Worm (Caenorhabditis elegans) whole organism, L3 larva: ENCODE data around the gene Y39A3B.8.
A peak's percentile ranks its signal among the peaks of the same experiment; 100 is the strongest.

Source experiments
- R02D3.7 ChIP-seq: fragments of 150-350 bp; optimal IDR thresholded peaks from 2 replicates; lab custom pipeline; 2014; ENCODE audit warnings: missing biosample characterization, missing genetic modification characterization
- ZK546.5 ChIP-seq: sonication (generic microtip); optimal IDR thresholded peaks from 2 replicates; lab custom pipeline; 2017; ENCODE audit warnings: missing biosample characterization, missing genetic modification characterization
- ama-1 ChIP-seq: fragments of 150-350 bp; optimal IDR thresholded peaks from 2 replicates; lab custom pipeline; 2018
- ceh-16 ChIP-seq: sonication (generic microtip); optimal IDR thresholded peaks from 2 replicates; lab custom pipeline; 2017; ENCODE audit warnings: missing biosample characterization, missing genetic modification characterization
- ceh-28 ChIP-seq: fragments of 150-350 bp; optimal IDR thresholded peaks from 2 replicates; lab custom pipeline; 2014; ENCODE audit warnings: missing biosample characterization, missing genetic modification reagents, missing genetic modification characterization
- ceh-82 ChIP-seq: fragments of 150-350 bp; optimal IDR thresholded peaks from 2 replicates; lab custom pipeline; 2014; ENCODE audit warnings: missing biosample characterization, missing genetic modification characterization
- ceh-9 ChIP-seq: sonication (generic microtip); optimal IDR thresholded peaks from 2 replicates; lab custom pipeline; 2018; ENCODE audit warnings: missing biosample characterization, missing genetic modification characterization
- daf-12 ChIP-seq: fragments of 150-350 bp; optimal IDR thresholded peaks from 2 replicates; lab custom pipeline; 2014; ENCODE audit warnings: missing biosample characterization, missing genetic modification reagents, missing genetic modification characterization
- egl-27 ChIP-seq: sonication (generic microtip); optimal IDR thresholded peaks from 4 replicates; lab custom pipeline; 2017; ENCODE audit warnings: missing biosample characterization, missing genetic modification reagents, missing genetic modification characterization
- elt-1 ChIP-seq: fragments of 150-350 bp; optimal IDR thresholded peaks from 2 replicates; lab custom pipeline; 2014; ENCODE audit warnings: missing biosample characterization, missing genetic modification characterization
- elt-3 ChIP-seq, 3 experiments: fragments of 150-350 bp in 1 of 3; sonication (generic microtip) in 2 of 3; optimal IDR thresholded peaks; 2 replicates in 2 of 3; 4 replicates in 1 of 3; lab custom pipeline; 2014 to 2017; ENCODE audit warnings: missing biosample characterization in 3 of 3, missing genetic modification characterization in 3 of 3
- fkh-10 ChIP-seq: sonication (generic microtip); optimal IDR thresholded peaks from 2 replicates; lab custom pipeline; 2017; ENCODE audit warnings: missing biosample characterization, missing genetic modification reagents, missing genetic modification characterization
- fkh-2 ChIP-seq: fragments of 150-350 bp; optimal IDR thresholded peaks from 2 replicates; lab custom pipeline; 2014; ENCODE audit warnings: missing biosample characterization, missing genetic modification reagents, missing genetic modification characterization
- hmg-11 ChIP-seq: sonication (generic microtip); optimal IDR thresholded peaks from 2 replicates; lab custom pipeline; 2016; ENCODE audit warnings: missing genetic modification characterization, missing compliant biosample characterization
- jun-1 ChIP-seq: fragments of 150-350 bp; optimal IDR thresholded peaks from 2 replicates; lab custom pipeline; 2014; ENCODE audit warnings: missing biosample characterization, missing genetic modification reagents, missing genetic modification characterization
- lin-39 ChIP-seq: fragments of 150-350 bp; optimal IDR thresholded peaks from 2 replicates; lab custom pipeline; 2018; ENCODE audit warnings: missing biosample characterization, missing genetic modification reagents, missing genetic modification characterization
- nhr-12 ChIP-seq: fragments of 150-350 bp; optimal IDR thresholded peaks from 2 replicates; lab custom pipeline; 2014; ENCODE audit warnings: missing biosample characterization, missing genetic modification characterization
- nhr-23 ChIP-seq: fragments of 150-350 bp; optimal IDR thresholded peaks from 2 replicates; lab custom pipeline; 2014; ENCODE audit warnings: missing biosample characterization, missing genetic modification reagents, missing genetic modification characterization
- nhr-43 ChIP-seq: sonication (generic microtip); optimal IDR thresholded peaks from 2 replicates; lab custom pipeline; 2016; ENCODE audit warnings: mild to moderate bottlenecking, missing genetic modification characterization, missing compliant biosample characterization; ENCODE audit not compliant: poor library complexity, severe bottlenecking
- nhr-76 ChIP-seq: fragments of 150-350 bp; sonication (generic microtip); optimal IDR thresholded peaks from 5 replicates; lab custom pipeline; 2014; ENCODE audit warnings: missing biosample characterization, missing genetic modification characterization
- nhr-77 ChIP-seq: fragments of 150-350 bp; optimal IDR thresholded peaks from 2 replicates; lab custom pipeline; 2014; ENCODE audit warnings: missing biosample characterization, missing genetic modification characterization
- pha-4 ChIP-seq: fragments of 150-350 bp; optimal IDR thresholded peaks from 2 replicates; lab custom pipeline; 2014; ENCODE audit warnings: missing biosample characterization, missing genetic modification reagents, missing genetic modification characterization
- skn-1 ChIP-seq: fragments of 150-350 bp; optimal IDR thresholded peaks from 2 replicates; lab custom pipeline; 2014; ENCODE audit warnings: missing biosample characterization, missing genetic modification characterization
- tbx-2 ChIP-seq: sonication (generic microtip); optimal IDR thresholded peaks from 2 replicates; lab custom pipeline; 2016; ENCODE audit warnings: mild to moderate bottlenecking, missing genetic modification characterization, missing compliant biosample characterization
- unc-39 ChIP-seq: sonication (generic microtip); optimal IDR thresholded peaks from 4 replicates; lab custom pipeline; 2017; ENCODE audit warnings: missing biosample characterization, missing genetic modification characterization
- ztf-11 ChIP-seq: fragments of 150-350 bp; optimal IDR thresholded peaks from 2 replicates; lab custom pipeline; 2014; ENCODE audit warnings: missing biosample characterization, missing genetic modification characterization

The Y39A3B.8 gene

DNA sequence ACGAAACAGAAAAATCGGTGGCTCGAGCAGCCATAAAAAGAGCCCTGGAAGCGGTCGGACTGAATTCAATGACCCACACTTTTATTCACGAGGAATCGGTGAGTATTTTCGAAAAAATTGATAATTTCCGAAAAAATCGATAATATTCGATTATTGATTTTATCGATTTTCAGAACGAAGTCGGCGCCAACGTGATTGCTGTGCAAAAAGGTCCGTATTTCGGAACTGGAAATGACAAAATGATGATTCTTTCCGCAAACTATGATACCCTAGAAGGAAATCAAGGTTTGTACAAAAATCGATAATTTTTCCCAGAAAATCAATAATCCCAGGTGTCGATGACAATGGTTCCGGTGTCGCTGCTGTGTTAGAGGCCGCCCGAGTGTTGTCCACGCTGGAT lies 19.1 kb downstream of the Y39A3B.8 start:
- TF ChIP-seq ceh-28 (tag; lab: Kevin White, UChicago) (peak; percentile 80), hmg-11 (no peak)
- TF ChIP-seq, all 47 proteins: peak for 1

DNA sequence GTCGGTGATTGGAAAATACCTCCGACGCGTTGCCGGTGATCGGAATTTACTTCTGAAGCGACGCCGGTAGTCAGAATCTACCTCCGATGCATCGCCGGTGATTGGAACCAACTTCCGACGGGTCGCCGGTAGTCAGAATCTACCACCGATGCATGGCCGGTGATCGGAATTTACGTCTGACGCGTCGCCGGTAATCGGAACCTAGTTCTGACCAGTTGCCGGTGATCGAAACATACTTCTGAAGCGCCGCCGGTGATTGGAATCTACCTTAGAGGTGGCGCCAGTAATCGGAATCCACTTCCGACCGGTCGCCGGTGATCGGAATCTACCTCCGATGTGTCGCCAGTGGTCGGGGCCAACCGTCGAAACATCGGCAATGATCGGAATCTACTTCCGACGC lies 20.5 kb downstream of the Y39A3B.8 start:
- no peak for TF ChIP-seq fkh-10 (GFP tag; lab: Kevin White, UChicago)
- no peak for TF ChIP-seq ceh-9 (tag; lab: Kevin White, UChicago)
- TF ChIP-seq jun-1: no peak
- TF ChIP-seq ceh-16 (tag; lab: Kevin White, UChicago): no peak
- no peak for TF ChIP-seq nhr-77 (tag; lab: Kevin White, UChicago)
- no peak for TF ChIP-seq fkh-2 (tag; lab: Kevin White, UChicago)
- no peak for TF ChIP-seq lin-39
- no peak for TF ChIP-seq daf-12 (tag; lab: Kevin White, UChicago)

DNA sequence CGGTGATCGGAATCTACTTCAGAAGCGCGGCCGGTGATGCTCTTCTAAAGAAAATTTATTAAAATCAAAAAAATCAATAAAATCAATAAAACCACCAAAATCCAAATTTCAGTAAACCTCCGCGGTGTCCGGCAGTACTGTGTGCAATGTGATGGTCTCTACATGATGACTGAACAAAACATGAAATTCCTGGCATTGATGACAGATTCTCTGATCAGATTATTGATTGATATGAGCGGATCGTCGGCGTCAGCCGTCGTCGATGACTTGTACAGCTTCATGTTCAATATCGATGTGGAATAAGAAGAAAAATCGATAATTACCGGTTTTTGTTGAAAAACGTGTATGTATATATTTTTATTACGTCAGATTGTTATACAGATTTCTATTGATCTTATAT lies 21.1 kb downstream of the Y39A3B.8 start:
- peak; percentile 43 for TF ChIP-seq ceh-28 (tag; lab: Kevin White, UChicago)
- no peak for TF ChIP-seq nhr-12 (tag; lab: Kevin White, UChicago)

DNA sequence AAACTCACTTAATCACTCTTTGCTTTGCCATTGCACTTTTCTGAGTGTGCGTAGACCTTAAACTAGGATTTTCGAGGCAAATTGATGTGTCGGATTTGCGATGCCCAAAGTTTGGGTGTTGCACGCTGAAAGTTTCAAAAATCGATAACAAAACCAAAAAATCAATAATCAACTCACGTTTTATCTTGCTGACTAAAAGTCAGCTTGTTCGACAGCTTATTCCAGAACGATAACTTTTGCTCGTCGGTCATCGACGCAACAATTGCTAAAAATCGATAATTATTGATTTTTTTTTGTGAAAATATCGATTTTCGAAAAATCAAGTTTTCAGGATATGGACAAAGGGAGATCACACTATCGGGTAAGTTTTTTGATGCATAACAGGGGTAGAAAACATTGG lies 24.8 kb downstream of the Y39A3B.8 start:
- peak; percentile 75 for TF ChIP-seq ceh-28 (tag; lab: Kevin White, UChicago)
- no peak for TF ChIP-seq fkh-10 (GFP tag; lab: Kevin White, UChicago)

DNA sequence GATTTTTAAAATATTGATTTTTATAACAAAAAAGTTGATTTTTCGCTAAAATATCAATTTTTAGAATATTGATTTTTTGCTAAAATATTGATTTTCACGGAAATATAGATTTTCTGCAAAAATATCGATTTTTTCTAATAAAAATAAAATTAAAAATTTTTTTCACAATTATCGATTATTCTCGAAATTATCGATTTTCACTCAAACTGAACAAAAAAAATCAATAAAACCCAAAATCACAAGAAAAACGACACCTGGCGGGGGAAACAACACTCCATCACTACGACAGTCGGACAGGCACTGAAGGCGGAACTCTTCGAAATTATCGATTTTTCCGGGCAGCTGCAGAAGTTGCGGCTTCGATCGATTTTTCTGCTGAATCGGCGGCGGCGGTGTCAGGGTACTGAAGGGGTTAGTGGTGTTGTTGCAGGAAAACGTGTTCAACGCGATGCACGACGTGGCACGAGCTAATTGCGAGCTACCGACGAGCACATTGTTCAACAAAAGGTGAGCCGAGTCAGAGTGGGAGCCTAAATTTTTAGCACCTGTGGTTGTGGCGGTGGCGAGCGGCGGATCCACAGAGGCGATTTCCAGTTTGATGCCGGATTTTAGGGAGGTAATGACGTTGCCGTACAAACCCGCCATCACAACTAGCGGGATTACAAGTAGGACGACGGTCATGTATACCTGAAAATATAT lies 25.5 kb downstream of the Y39A3B.8 start:
- TF ChIP-seq elt-3 (tag; optimal IDR thresholded peaks at IDR 0.05; lab: Kevin White, UChicago): no peak
- peak; percentile 91 for TF ChIP-seq ceh-28 (tag; lab: Kevin White, UChicago)
- TF ChIP-seq ceh-16 (tag; lab: Kevin White, UChicago): no peak
- no peak for TF ChIP-seq pha-4 (tag; lab: Kevin White, UChicago)
- TF ChIP-seq nhr-23 (tag; lab: Kevin White, UChicago): no peak

DNA sequence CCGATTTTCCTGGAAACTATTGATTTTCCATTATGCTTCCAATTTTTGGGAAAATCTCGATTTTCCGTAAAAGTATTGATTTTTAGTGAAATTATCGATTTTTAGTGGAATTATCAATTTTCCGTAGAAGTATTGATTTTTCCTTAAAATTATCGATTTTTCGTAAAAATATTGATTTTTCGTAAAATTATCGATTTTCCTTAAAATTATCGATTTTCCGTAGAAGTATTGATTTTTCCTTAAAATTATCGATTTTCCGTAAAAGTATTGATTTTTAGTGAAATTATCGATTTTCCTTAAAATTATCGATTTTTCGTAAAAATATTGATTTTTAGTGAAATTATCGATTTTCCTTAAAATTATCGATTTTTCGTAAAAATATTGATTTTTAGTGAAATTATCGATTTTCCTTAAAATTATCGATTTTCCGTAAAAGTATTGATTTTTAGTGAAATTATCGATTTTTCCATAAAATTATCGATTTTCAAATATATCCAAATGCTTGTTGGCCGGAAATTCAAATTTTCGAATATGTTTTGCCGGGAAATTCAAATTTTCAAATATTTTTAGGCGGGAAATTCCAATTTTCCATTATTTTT lies 26.2 kb downstream of the Y39A3B.8 start:
- TF ChIP-seq ceh-28 (tag; lab: Kevin White, UChicago): peak; percentile 99

DNA sequence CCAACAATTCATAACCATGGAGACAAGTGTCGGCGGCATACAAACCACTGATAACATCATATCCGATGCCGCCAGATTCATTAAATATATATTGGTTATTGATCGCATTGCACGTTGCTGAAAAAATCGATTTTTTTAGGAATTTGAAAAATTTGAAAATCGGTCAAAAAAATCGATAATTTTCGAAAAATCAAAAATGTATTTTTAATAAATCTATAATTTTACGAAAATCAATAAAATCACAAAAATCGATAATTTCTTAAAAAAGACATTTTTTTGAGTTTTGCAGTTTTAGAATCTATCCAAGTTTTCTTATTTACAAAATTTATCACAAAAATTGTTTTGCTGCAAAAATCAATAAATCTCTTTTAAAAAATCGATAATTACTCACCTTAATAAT lies 27.7 kb downstream of the Y39A3B.8 start:
- no peak for TF ChIP-seq fkh-10 (GFP tag; lab: Kevin White, UChicago)
- no peak for TF ChIP-seq nhr-76 (tag; lab: Kevin White, UChicago)
- no peak for TF ChIP-seq skn-1 (tag; lab: Kevin White, UChicago)
- peak; percentile 92 for TF ChIP-seq ceh-28 (tag; lab: Kevin White, UChicago)
- no peak for TF ChIP-seq nhr-77 (tag; lab: Kevin White, UChicago)
- TF ChIP-seq nhr-12 (tag; lab: Kevin White, UChicago): no peak

DNA sequence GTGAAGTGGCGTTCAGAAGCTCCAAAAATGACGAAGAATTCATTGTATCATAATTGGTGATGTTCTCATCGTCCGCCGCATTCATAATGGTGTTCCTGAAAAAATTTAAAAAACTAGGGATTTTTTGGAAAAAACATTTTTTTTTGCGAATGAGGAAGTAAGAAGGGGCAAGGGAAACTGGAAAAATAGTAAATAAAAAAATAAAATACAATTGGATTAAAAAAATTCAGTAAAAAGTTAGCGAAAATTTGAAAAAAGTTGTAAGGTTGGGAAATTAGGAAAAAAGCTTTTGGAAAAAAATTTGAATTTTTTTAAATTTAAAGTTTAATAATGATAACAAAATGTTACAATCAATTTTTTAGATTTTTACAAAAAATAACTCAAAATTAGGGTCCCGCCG lies 33.7 kb downstream of the Y39A3B.8 start, which contains the start of gene ckr-2:
TSS of gene ckr-2 (minus strand) at position 101 of the 400 bp plus-strand sequence.
- no peak for TF ChIP-seq ZK546.5 (tag; lab: Kevin White, UChicago)

DNA sequence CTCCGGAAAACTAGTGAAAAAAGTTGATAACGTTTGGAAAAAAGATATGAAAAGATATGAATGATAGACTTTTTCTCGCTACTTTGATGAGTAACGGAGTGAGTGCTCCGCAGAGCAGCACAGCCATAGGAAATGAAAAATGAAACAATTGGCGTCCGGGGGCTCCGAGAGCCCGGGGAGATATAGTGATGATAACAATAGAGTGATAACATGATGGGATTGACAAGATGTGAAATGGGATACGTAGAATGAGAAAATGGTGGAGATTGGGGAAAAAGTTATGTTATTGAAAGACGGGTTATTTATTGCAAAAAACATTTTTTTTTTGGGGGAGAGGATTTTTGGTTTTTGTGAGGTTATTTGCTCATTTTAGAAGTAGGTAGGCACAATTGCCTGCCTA lies 39.7 kb downstream of the Y39A3B.8 start:
- TF ChIP-seq ztf-11 (tag; lab: Kevin White, UChicago): no peak
- no peak for TF ChIP-seq ceh-9 (tag; lab: Kevin White, UChicago)

DNA sequence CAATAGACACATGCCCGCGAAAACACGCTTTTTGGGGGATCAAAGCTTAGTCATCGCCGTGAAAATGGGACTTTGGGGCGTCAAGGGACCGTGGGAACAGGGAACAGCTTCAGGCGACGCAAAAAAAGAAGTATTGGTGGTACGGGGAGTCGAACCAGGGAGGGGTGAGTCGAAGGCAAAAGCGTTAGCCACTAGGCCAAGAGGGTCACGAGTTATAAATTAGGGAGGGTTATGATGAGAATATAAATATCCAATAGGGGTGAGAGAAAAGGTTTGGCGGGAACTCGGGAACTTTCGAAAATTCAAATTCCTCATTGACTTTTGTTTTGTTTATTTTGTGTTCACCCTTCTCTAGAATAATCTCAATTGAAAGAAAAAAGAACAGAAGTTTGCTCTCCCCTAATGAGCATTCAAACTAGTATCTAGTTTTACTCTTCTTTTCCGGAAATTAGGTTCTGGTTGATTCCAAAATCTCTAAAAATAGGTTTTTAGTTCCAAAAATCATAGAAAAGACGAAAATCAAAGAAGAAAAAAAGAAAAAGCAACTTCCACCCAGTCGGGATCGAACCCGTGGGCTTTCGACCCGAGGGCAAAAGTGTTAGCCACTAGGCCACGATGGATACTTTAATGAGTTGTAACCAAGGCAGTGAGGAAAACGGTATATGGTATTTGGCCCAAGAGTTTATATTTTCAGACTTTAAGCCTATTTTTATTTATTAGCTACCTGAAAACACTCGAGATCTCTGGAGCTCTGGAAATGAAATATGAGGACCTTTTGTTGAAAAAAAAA lies 43.2 kb downstream of the Y39A3B.8 start:
- TF ChIP-seq elt-1 (tag; lab: Kevin White, UChicago) (no peak), ama-1 (lab: Kevin White, UChicago) (no peak), tbx-2 (tag; lab: Kevin White, UChicago) (no peak), nhr-43 (tag; lab: Kevin White, UChicago) (no peak), R02D3.7 (tag; lab: Kevin White, UChicago) (no peak), hmg-11 (no peak), unc-39 (no peak), egl-27 (tag; lab: Kevin White, UChicago) (no peak), jun-1 (no peak), skn-1 (tag; lab: Kevin White, UChicago) (no peak), fkh-10 (GFP tag; lab: Kevin White, UChicago) (no peak), nhr-23 (tag; lab: Kevin White, UChicago) (no peak), ceh-82 (tag; lab: Kevin White, UChicago) (no peak), ZK546.5 (tag; lab: Kevin White, UChicago) (no peak)
